Worm (Caenorhabditis elegans) whole organism, L2 larva: Measurements from ENCODE around the gene str-233.

Source experiments
- ZK546.5 ChIP-seq: sonication (generic microtip); optimal IDR thresholded peaks from 2 replicates; lab custom pipeline; 2017; ENCODE audit warnings: missing biosample characterization, missing genetic modification characterization
- aly-2 ChIP-seq: fragments of 150-350 bp; optimal IDR thresholded peaks from 2 replicates; lab custom pipeline; 2014; ENCODE audit warnings: missing biosample characterization, missing genetic modification characterization
- ama-1 ChIP-seq: fragments of 150-350 bp; optimal IDR thresholded peaks from 2 replicates; lab custom pipeline; 2018; ENCODE audit warnings: inconsistent platforms
- ceh-16 ChIP-seq: fragments of 150-350 bp; optimal IDR thresholded peaks from 2 replicates; lab custom pipeline; 2014; ENCODE audit warnings: missing biosample characterization, missing genetic modification characterization
- lin-13 ChIP-seq: fragments of 150-350 bp; optimal IDR thresholded peaks from 2 replicates; lab custom pipeline; 2014; ENCODE audit warnings: missing biosample characterization, missing genetic modification reagents, missing genetic modification characterization
- mdl-1 ChIP-seq, 2 experiments: fragments of 150-350 bp in 1 of 2; sonication (generic microtip) in 1 of 2; optimal IDR thresholded peaks; 2 replicates each; lab custom pipeline; 2017; ENCODE audit warnings: missing biosample characterization in 2 of 2, missing genetic modification characterization in 2 of 2
- nhr-12 ChIP-seq: fragments of 150-350 bp; optimal IDR thresholded peaks from 2 replicates; lab custom pipeline; 2014; ENCODE audit warnings: missing biosample characterization, missing genetic modification characterization
- nhr-25 ChIP-seq: fragments of 150-350 bp; sonication (generic microtip); optimal IDR thresholded peaks from 3 replicates; lab custom pipeline; 2014; ENCODE audit warnings: missing biosample characterization, missing genetic modification characterization
- ztf-11 ChIP-seq: sonication (generic microtip); optimal IDR thresholded peaks from 2 replicates; lab custom pipeline; 2017; ENCODE audit warnings: missing biosample characterization, missing genetic modification characterization
- ztf-4 ChIP-seq: fragments of 150-350 bp; optimal IDR thresholded peaks from 2 replicates; lab custom pipeline; 2014; ENCODE audit warnings: missing biosample characterization, missing genetic modification characterization

DNA sequence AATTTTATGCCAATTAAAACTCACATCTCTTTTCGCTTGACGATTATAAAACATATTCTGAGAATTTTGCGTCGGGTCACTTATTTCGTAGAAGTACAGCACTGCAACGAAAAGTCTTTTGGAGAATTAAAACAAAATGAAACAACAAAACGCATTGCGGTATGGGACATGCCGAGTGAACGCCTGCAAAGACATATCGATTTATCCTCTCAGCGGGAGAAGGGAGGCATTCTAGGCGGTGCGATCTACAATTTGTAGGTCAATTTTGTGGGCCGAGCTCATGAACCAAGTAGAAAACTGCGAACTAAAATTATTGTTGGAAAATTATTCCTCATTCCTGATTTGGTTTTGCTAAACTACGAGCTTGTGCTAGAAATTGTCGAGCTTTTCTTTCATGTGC is 43.9 kb upstream of the str-233 start, which contains the start of gene F14H3.3:
- TF ChIP-seq mdl-1 (tag; optimal IDR thresholded peaks at IDR 0.05; lab: Kevin White, UChicago) (no peak), ceh-16 (no peak), ZK546.5 (no peak), ama-1 (no peak), nhr-25 (tag; lab: Kevin White, UChicago) (no peak), aly-2 (tag; lab: Kevin White, UChicago) (no peak), lin-13 (GFP tag; lab: Kevin White, UChicago) (no peak), nhr-12 (no peak), ztf-4 (no peak), ztf-11 (tag; lab: Kevin White, UChicago) (no peak)
